Fruit fly (Drosophila melanogaster) whole organism, pupa: ENCODE results near the gene osi.

Experiments
- CG10348 ChIP-seq: fragments of 200-800 bp; sonication (Bioruptor generic); IDR thresholded peaks from 2 replicates; pipeline ENCODE4 v1.3.6; 2022; ENCODE audit warnings: missing biosample characterization, missing genetic modification characterization
- CG12605 ChIP-seq: fragments of 200-800 bp; sonication (Bioruptor generic); IDR thresholded peaks from 2 replicates; pipeline ENCODE4 v1.3.6; 2022; ENCODE audit warnings: missing biosample characterization, missing genetic modification characterization
- CG14655 ChIP-seq: fragments of 200-800 bp; sonication (Bioruptor generic); optimal IDR thresholded peaks from 3 replicates; lab custom pipeline; 2017; ENCODE audit warnings: mild to moderate bottlenecking, missing biosample characterization, missing genetic modification reagents, missing genetic modification characterization
- CG8159 ChIP-seq: fragments of 200-800 bp; sonication (Bioruptor generic); optimal IDR thresholded peaks from 3 replicates; lab custom pipeline; 2018; ENCODE audit warnings: missing biosample characterization, mild to moderate bottlenecking, missing genetic modification characterization, moderate library complexity
- CG8301 ChIP-seq: fragments of 200-800 bp; sonication (Bioruptor generic); optimal IDR thresholded peaks from 2 replicates; lab custom pipeline; 2018; ENCODE audit warnings: missing biosample characterization, mild to moderate bottlenecking, missing genetic modification characterization
- D1 ChIP-seq: fragments of 200-800 bp; sonication (Bioruptor generic); optimal IDR thresholded peaks from 2 replicates; lab custom pipeline; 2018; ENCODE audit warnings: missing biosample characterization, mild to moderate bottlenecking, missing genetic modification characterization, moderate library complexity
- EcR ChIP-seq: fragments of 200-800 bp; sonication (Bioruptor generic); optimal IDR thresholded peaks from 3 replicates; lab custom pipeline; 2019; ENCODE audit warnings: missing biosample characterization, missing genetic modification characterization, mild to moderate bottlenecking, moderate library complexity, missing genetic modification reagents
- Ets98B ChIP-seq: fragments of 200-800 bp; sonication (Bioruptor generic); IDR thresholded peaks from 2 replicates; pipeline ENCODE4 v1.3.6; 2022; ENCODE audit warnings: missing biosample characterization, missing genetic modification characterization
- Pif1A ChIP-seq: fragments of 200-800 bp; sonication (Bioruptor generic); optimal IDR thresholded peaks from 3 replicates; lab custom pipeline; 2016; ENCODE audit warnings: missing biosample characterization, missing genetic modification characterization
- Pif1B ChIP-seq: fragments of 200-800 bp; sonication (Bioruptor generic); optimal IDR thresholded peaks from 3 replicates; lab custom pipeline; 2016; ENCODE audit warnings: missing biosample characterization, missing genetic modification characterization
- Snoo ChIP-seq: fragments of 200-800 bp; sonication (Bioruptor generic); optimal IDR thresholded peaks from 3 replicates; lab custom pipeline; 2017; ENCODE audit warnings: missing biosample characterization, mild to moderate bottlenecking, missing genetic modification characterization, inconsistent platforms
- gl ChIP-seq: fragments of 200-800 bp; sonication (Bioruptor generic); optimal IDR thresholded peaks from 2 replicates; lab custom pipeline; 2018; ENCODE audit warnings: missing biosample characterization, mild to moderate bottlenecking, missing genetic modification characterization
- rn ChIP-seq: fragments of 200-800 bp; sonication (Bioruptor generic); IDR thresholded peaks from 2 replicates; pipeline ENCODE4 v1.3.6; 2022; ENCODE audit warnings: missing biosample characterization, missing genetic modification characterization

DNA sequence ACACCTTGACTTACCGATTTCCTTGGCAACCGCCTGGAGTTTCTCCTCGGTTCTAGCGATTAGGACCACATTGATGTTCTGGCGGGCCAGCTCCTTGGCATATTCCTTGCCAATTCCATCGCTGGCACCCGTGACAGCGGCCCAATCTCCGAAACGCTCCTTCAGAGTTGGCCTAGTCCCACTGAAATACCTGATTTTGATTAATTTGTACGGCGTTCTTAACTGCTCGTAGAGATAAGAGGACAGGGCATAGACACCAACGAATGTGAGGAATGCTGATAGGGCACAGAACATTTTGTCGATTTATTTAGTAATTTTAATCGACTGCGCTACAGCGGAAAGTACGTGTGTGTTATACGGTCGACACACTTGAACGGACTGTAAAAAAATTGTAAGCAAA, 26.6 kb downstream of the osi start, which contains the start of gene CG6012:
- TF ChIP-seq CG14655 (GFP tag; lab: Kevin White, UChicago) (no peak), CG12605 (GFP tag; lab: Robert Waterston, UW) (no peak), gl (tag; lab: Kevin White, UChicago) (no peak), rn (no peak), Pif1B (GFP tag; lab: Kevin White, UChicago) (no peak), D1 (tag; lab: Kevin White, UChicago) (no peak), EcR (GFP tag; lab: Kevin White, UChicago) (no peak), CG8159 (tag; lab: Kevin White, UChicago) (no peak), CG8301 (tag; lab: Kevin White, UChicago) (no peak), Pif1A (GFP tag; lab: Kevin White, UChicago) (no peak), CG10348 (GFP tag; lab: Robert Waterston, UW) (no peak), Snoo (no peak), Ets98B (GFP tag; lab: Robert Waterston, UW) (no peak)
